Fruit fly (Drosophila melanogaster) whole organism, prepupa: ENCODE measurements around the gene CIAPIN1.

ENCODE experiments used
- Blimp-1 ChIP-seq: fragments of 200-800 bp; sonication (Bioruptor generic); optimal IDR thresholded peaks from 3 replicates; lab custom pipeline; 2017; ENCODE audit warnings: missing biosample characterization, missing genetic modification characterization, mild to moderate bottlenecking, moderate library complexity, missing genetic modification reagents
- CG34406 ChIP-seq: fragments of 200-800 bp; sonication (Bioruptor generic); optimal IDR thresholded peaks from 3 replicates; lab custom pipeline; 2016; ENCODE audit warnings: missing biosample characterization, missing genetic modification characterization
- CG6163 ChIP-seq: fragments of 200-800 bp; sonication (Bioruptor generic); IDR thresholded peaks from 3 replicates; pipeline ENCODE4 v1.3.6; 2022; ENCODE audit warnings: missing biosample characterization, missing genetic modification characterization
- CG8632 ChIP-seq: fragments of 200-800 bp; sonication (Bioruptor generic); optimal IDR thresholded peaks from 3 replicates; lab custom pipeline; 2016; ENCODE audit warnings: missing biosample characterization, missing genetic modification characterization
- Eip78C ChIP-seq: fragments of 200-800 bp; sonication (Bioruptor generic); peaks from one replicate; lab custom pipeline; 2016; ENCODE audit warnings: missing biosample characterization, missing genetic modification characterization
- Hr39 ChIP-seq: fragments of 200-800 bp; sonication (Bioruptor generic); optimal IDR thresholded peaks from 2 replicates; lab custom pipeline; 2016; ENCODE audit warnings: missing biosample characterization, missing genetic modification characterization
- Sox102F ChIP-seq: fragments of 200-800 bp; sonication (Bioruptor generic); optimal IDR thresholded peaks from 2 replicates; lab custom pipeline; 2016; ENCODE audit warnings: missing biosample characterization, mild to moderate bottlenecking, missing genetic modification characterization
- Sox15 ChIP-seq: fragments of 200-800 bp; sonication (Bioruptor generic); optimal IDR thresholded peaks from 3 replicates; lab custom pipeline; 2016; ENCODE audit warnings: missing biosample characterization, missing genetic modification characterization
- achi ChIP-seq: fragments of 200-800 bp; sonication (Bioruptor generic); optimal IDR thresholded peaks from 3 replicates; lab custom pipeline; 2016; ENCODE audit warnings: missing biosample characterization, missing genetic modification characterization
- cyc ChIP-seq: fragments of 200-800 bp; sonication (Bioruptor generic); optimal IDR thresholded peaks from 3 replicates; lab custom pipeline; 2016; ENCODE audit warnings: missing biosample characterization, missing genetic modification characterization
- dsx ChIP-seq: fragments of 200-800 bp; optimal IDR thresholded peaks from 3 replicates; lab custom pipeline; 2019; ENCODE audit warnings: missing biosample characterization, mild to moderate bottlenecking, missing genetic modification characterization, moderate library complexity; ENCODE audit not compliant: poor library complexity, severe bottlenecking
- esn ChIP-seq: fragments of 200-800 bp; sonication (Bioruptor generic); optimal IDR thresholded peaks from 2 replicates; lab custom pipeline; 2016; ENCODE audit warnings: missing biosample characterization, mild to moderate bottlenecking, missing genetic modification characterization, moderate library complexity
- pdm3 ChIP-seq: fragments of 200-800 bp; sonication (Bioruptor generic); optimal IDR thresholded peaks from 3 replicates; lab custom pipeline; 2016; ENCODE audit warnings: missing biosample characterization, missing genetic modification characterization
- ss ChIP-seq, 2 experiments: fragments of 200-800 bp; sonication (Bioruptor generic); optimal IDR thresholded peaks; 2 replicates in 1 of 2; 3 replicates in 1 of 2; lab custom pipeline; 2017 to 2018; ENCODE audit warnings: mild to moderate bottlenecking in 2 of 2, missing biosample characterization in 2 of 2, missing genetic modification characterization in 2 of 2, moderate library complexity in 1 of 2

- no peak for TF ChIP-seq CG8632
- no peak for TF ChIP-seq Sox102F (GFP tag; lab: Kevin White, UChicago)
- TF ChIP-seq Eip78C (GFP tag; lab: Kevin White, UChicago) = peak; percentile 66
- TF ChIP-seq cyc (GFP tag; lab: Kevin White, UChicago) = no peak
- TF ChIP-seq dsx (GFP tag; lab: Kevin White, UChicago) = peak; percentile 56
- no peak for TF ChIP-seq pdm3 (GFP tag; lab: Kevin White, UChicago)
- TF ChIP-seq Hr39 (GFP tag; lab: Kevin White, UChicago) = no peak
- no peak for TF ChIP-seq Sox15 (GFP tag; lab: Kevin White, UChicago)
- TF ChIP-seq CG6163 (GFP tag; lab: Robert Waterston, UW) = peak; percentile 62
- no peak for TF ChIP-seq CG34406
- TF ChIP-seq ss (GFP tag; optimal IDR thresholded peaks at IDR 0.05; lab: Kevin White, UChicago) = peak; percentile 61 to 66
- no peak for TF ChIP-seq esn (GFP tag; lab: Kevin White, UChicago)
- TF ChIP-seq achi (GFP tag; lab: Kevin White, UChicago) = no peak
- peak; percentile 24 for TF ChIP-seq Blimp-1
These were observed 41.3 kb downstream of the CIAPIN1 start, which contains the start of gene mol for dm6 chr2L:14997370-14997769.
